Fruit fly (Drosophila melanogaster): Measurements from ENCODE around the gene Deaf1.

Deaf1 gene

DNA sequence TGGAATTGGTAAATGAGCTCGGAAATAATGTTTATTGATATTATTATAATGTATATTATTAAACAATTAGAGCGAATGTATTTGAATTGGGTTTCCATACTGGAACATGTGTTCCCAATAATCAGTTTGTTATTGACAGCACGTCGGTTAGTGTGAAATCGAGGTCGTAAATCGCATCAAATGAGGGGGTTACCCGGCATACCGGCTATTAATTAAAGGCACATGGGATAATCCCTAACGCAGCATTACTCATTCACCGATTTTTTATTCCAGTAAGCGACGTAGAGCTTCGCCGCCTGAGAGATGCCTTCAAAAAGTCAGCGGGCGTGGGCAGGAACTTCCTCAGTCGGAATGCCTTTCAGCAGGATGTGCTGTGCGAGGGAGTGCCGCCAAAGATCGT lies 55.5 kb downstream of the Deaf1 start:
- TF ChIP-seq lmd (GFP tag; IDR thresholded peaks at IDR 0.05) (no peak), Ets65A (GFP tag) (peak; percentile 42)

All from whole organism, embryonic.